Worm (Caenorhabditis elegans) whole organism, midembryonic: ENCODE measurements around the gene bus-4.

Experiments used
- T22C8.4 ChIP-seq: fragments of 200-800 bp; sonication (Bioruptor generic); IDR thresholded peaks from 2 replicates; pipeline ENCODE4 v1.3.6; 2022; ENCODE audit warnings: missing genetic modification characterization, missing compliant biosample characterization
- cog-1 ChIP-seq: sonication (generic microtip); optimal IDR thresholded peaks from 2 replicates; lab custom pipeline; 2016; ENCODE audit warnings: missing genetic modification characterization, missing compliant biosample characterization
- flt-1 ChIP-seq: fragments of 200-800 bp; sonication (Bioruptor generic); IDR thresholded peaks from 2 replicates; pipeline ENCODE4 v1.3.6; 2022; ENCODE audit warnings: missing genetic modification characterization, missing compliant biosample characterization
- klf-2 ChIP-seq: fragments of 200-800 bp; sonication (Bioruptor generic); conservative IDR thresholded peaks from 2 replicates; pipeline ENCODE4 v1.3.6; 2022; ENCODE audit warnings: missing genetic modification reagents, missing genetic modification characterization, missing compliant biosample characterization
- med-1 ChIP-seq: sonication (generic microtip); optimal IDR thresholded peaks from 2 replicates; lab custom pipeline; 2017; ENCODE audit warnings: missing genetic modification characterization, mild to moderate bottlenecking, missing compliant biosample characterization, antibody characterized with exemption, missing genetic modification reagents; ENCODE audit not compliant: insufficient read depth
- ref-1 ChIP-seq: fragments of 200-800 bp; sonication (Bioruptor generic); conservative IDR thresholded peaks from 2 replicates; pipeline ENCODE4 v1.3.6; 2022; ENCODE audit warnings: missing genetic modification reagents, missing genetic modification characterization, missing compliant biosample characterization
- tab-1 ChIP-seq: fragments of 200-800 bp; sonication (Bioruptor generic); IDR thresholded peaks from 2 replicates; pipeline ENCODE4 v1.3.6; 2022; ENCODE audit warnings: missing genetic modification characterization, missing compliant biosample characterization
- ztf-23 ChIP-seq: fragments of 200-800 bp; sonication (Bioruptor generic); IDR thresholded peaks from 2 replicates; pipeline ENCODE4 v1.3.6; 2022; ENCODE audit warnings: missing genetic modification reagents, missing genetic modification characterization, missing compliant biosample characterization
- ztf-29 ChIP-seq: fragments of 200-800 bp; sonication (Bioruptor generic); IDR thresholded peaks from 2 replicates; pipeline ENCODE4 v1.3.6; 2022; ENCODE audit warnings: missing genetic modification reagents, missing genetic modification characterization, missing compliant biosample characterization

The bus-4 gene

ce11 chrIV:4688221-4688620 lies at the start of gene bus-4:
Gene bus-4 (plus strand): TSS chrIV:4688269.
- TF ChIP-seq cog-1 (tag; lab: Kevin White, UChicago) = no peak
- no peak for TF ChIP-seq T22C8.4 (GFP tag; lab: Robert Waterston, UW)
- no peak for TF ChIP-seq flt-1 (GFP tag; lab: Robert Waterston, UW)
- TF ChIP-seq ztf-29 = no peak
- no peak for TF ChIP-seq tab-1 (GFP tag; lab: Robert Waterston, UW)
- TF ChIP-seq med-1 (GFP tag; lab: Kevin White, UChicago) = no peak
- no peak for TF ChIP-seq ztf-23 (GFP tag; lab: Robert Waterston, UW)

- TF ChIP-seq T22C8.4 (GFP tag; lab: Robert Waterston, UW) (no peak), ref-1 (no peak), flt-1 (GFP tag; lab: Robert Waterston, UW) (no peak), klf-2 (GFP tag; lab: Robert Waterston, UW) (no peak), ztf-29 (no peak), med-1 (GFP tag; lab: Kevin White, UChicago) (no peak), ztf-23 (GFP tag; lab: Robert Waterston, UW) (no peak), cog-1 (tag; lab: Kevin White, UChicago) (no peak), tab-1 (GFP tag; lab: Robert Waterston, UW) (no peak)
Measured at ce11 chrIV:4639352-4639751, 48.7 kb upstream of the bus-4 start.

- TF ChIP-seq ztf-23 (GFP tag; lab: Robert Waterston, UW) = no peak
- TF ChIP-seq flt-1 (GFP tag; lab: Robert Waterston, UW) = no peak
- TF ChIP-seq klf-2 (GFP tag; lab: Robert Waterston, UW) = no peak
- TF ChIP-seq med-1 (GFP tag; lab: Kevin White, UChicago) = no peak
- no peak for TF ChIP-seq ztf-29
- no peak for TF ChIP-seq cog-1 (tag; lab: Kevin White, UChicago)
- TF ChIP-seq T22C8.4 (GFP tag; lab: Robert Waterston, UW) = no peak
- no peak for TF ChIP-seq tab-1 (GFP tag; lab: Robert Waterston, UW)
- no peak for TF ChIP-seq ref-1
Measured at ce11 chrIV:4640941-4641340, 47.1 kb upstream of the bus-4 start.

ce11 chrIV:4643577-4643976 lies 44.5 kb upstream of the bus-4 start:
- 0 out of 2 replicates have a peak, but pooled peaks have one; percentile 27 for TF ChIP-seq ref-1
- TF ChIP-seq ztf-29 = peak; percentile 68; the same call in 1 of the 2 replicates
- TF ChIP-seq tab-1 (GFP tag; lab: Robert Waterston, UW) = no peak

- TF ChIP-seq ztf-29 (no peak), tab-1 (GFP tag; lab: Robert Waterston, UW) (no peak), klf-2 (GFP tag; lab: Robert Waterston, UW) (no peak), ref-1 (no peak), cog-1 (tag; lab: Kevin White, UChicago) (no peak), ztf-23 (GFP tag; lab: Robert Waterston, UW) (no peak), med-1 (GFP tag; lab: Kevin White, UChicago) (no peak), T22C8.4 (GFP tag; lab: Robert Waterston, UW) (no peak), flt-1 (GFP tag; lab: Robert Waterston, UW) (no peak)
Measured at ce11 chrIV:4645243-4645642, 42.8 kb upstream of the bus-4 start.

- TF ChIP-seq med-1 (GFP tag; lab: Kevin White, UChicago) = no peak
- no peak for TF ChIP-seq tab-1 (GFP tag; lab: Robert Waterston, UW)
- TF ChIP-seq T22C8.4 (GFP tag; lab: Robert Waterston, UW) = no peak
- TF ChIP-seq ref-1 = no peak
- TF ChIP-seq ztf-29 = no peak
- TF ChIP-seq ztf-23 (GFP tag; lab: Robert Waterston, UW) = no peak
- TF ChIP-seq flt-1 (GFP tag; lab: Robert Waterston, UW) = no peak
- no peak for TF ChIP-seq klf-2 (GFP tag; lab: Robert Waterston, UW)
- no peak for TF ChIP-seq cog-1 (tag; lab: Kevin White, UChicago)
Measured at ce11 chrIV:4647385-4647784, 40.7 kb upstream of the bus-4 start, which contains the start of gene F29B9.8. Gene F29B9.8 (plus strand): TSS chrIV:4647685.

ce11 chrIV:4649460-4649859 lies 38.6 kb upstream of the bus-4 start, which contains the start of gene F29B9.7:
Gene F29B9.7 (plus strand): TSS chrIV:4649760.
- no peak for TF ChIP-seq cog-1 (tag; lab: Kevin White, UChicago)
- TF ChIP-seq med-1 (GFP tag; lab: Kevin White, UChicago) = no peak

ce11 chrIV:4650624-4651094 lies 37.4 kb upstream of the bus-4 start, which contains the start of gene ubc-9:
Gene ubc-9 (plus strand): TSS chrIV:4651044.
- TF ChIP-seq ztf-29 (no peak), med-1 (GFP tag; lab: Kevin White, UChicago) (no peak), ref-1 (no peak), ztf-23 (GFP tag; lab: Robert Waterston, UW) (0 out of 2 replicates have a peak, but pooled peaks have one; percentile 45), tab-1 (GFP tag; lab: Robert Waterston, UW) (0 out of 2 replicates have a peak, but pooled peaks have one; percentile 55), klf-2 (GFP tag; lab: Robert Waterston, UW) (no peak), flt-1 (GFP tag; lab: Robert Waterston, UW) (peak; percentile 58; the same call in 1 of the 2 replicates), cog-1 (tag; lab: Kevin White, UChicago) (no peak), T22C8.4 (GFP tag; lab: Robert Waterston, UW) (peak; percentile 99)

ce11 chrIV:4652365-4652844 lies 35.7 kb upstream of the bus-4 start, which contains the start of gene F29B9.5:
Gene F29B9.5 (plus strand): TSS chrIV:4652415.
- TF ChIP-seq med-1 (GFP tag; lab: Kevin White, UChicago) (no peak), tab-1 (GFP tag; lab: Robert Waterston, UW) (no peak), ztf-29 (no peak), T22C8.4 (GFP tag; lab: Robert Waterston, UW) (no peak), klf-2 (GFP tag; lab: Robert Waterston, UW) (no peak), cog-1 (tag; lab: Kevin White, UChicago) (no peak), ref-1 (no peak), flt-1 (GFP tag; lab: Robert Waterston, UW) (no peak), ztf-23 (GFP tag; lab: Robert Waterston, UW) (no peak)
